Worm (Caenorhabditis elegans): Measurements from ENCODE around the gene gas-1.

- TF ChIP-seq ama-1 (optimal IDR thresholded peaks at IDR 0.05) (no peak), ama-1 (GFP tag; optimal IDR thresholded peaks at IDR 0.05) (no peak), sdz-38 (tag; optimal IDR thresholded peaks at IDR 0.05) (no peak), nfya-1 (tag; optimal IDR thresholded peaks at IDR 0.05; ENCODE audit: borderline replicate concordance, insufficient read depth) (no peak), egl-44 (GFP tag; IDR thresholded peaks at IDR 0.05) (no peak)
Observed at ce11 chrX:15545485-15545884, 44.7 kb downstream of the gas-1 start.
